Worm (Caenorhabditis elegans) whole organism, L3 larva: ENCODE data around the gene col-98.

Source experiments
- R02D3.7 ChIP-seq: fragments of 150-350 bp; optimal IDR thresholded peaks from 2 replicates; lab custom pipeline; 2014; ENCODE audit warnings: missing biosample characterization, missing genetic modification characterization
- ZK546.5 ChIP-seq: sonication (generic microtip); optimal IDR thresholded peaks from 2 replicates; lab custom pipeline; 2017; ENCODE audit warnings: missing biosample characterization, missing genetic modification characterization
- aly-2 ChIP-seq: fragments of 150-350 bp; optimal IDR thresholded peaks from 2 replicates; lab custom pipeline; 2014; ENCODE audit warnings: missing biosample characterization, missing genetic modification characterization
- ama-1 ChIP-seq: fragments of 150-350 bp; optimal IDR thresholded peaks from 2 replicates; lab custom pipeline; 2018
- ceh-16 ChIP-seq: sonication (generic microtip); optimal IDR thresholded peaks from 2 replicates; lab custom pipeline; 2017; ENCODE audit warnings: missing biosample characterization, missing genetic modification characterization
- ceh-28 ChIP-seq: fragments of 150-350 bp; optimal IDR thresholded peaks from 2 replicates; lab custom pipeline; 2014; ENCODE audit warnings: missing biosample characterization, missing genetic modification reagents, missing genetic modification characterization
- ceh-82 ChIP-seq: fragments of 150-350 bp; optimal IDR thresholded peaks from 2 replicates; lab custom pipeline; 2014; ENCODE audit warnings: missing biosample characterization, missing genetic modification characterization
- ceh-9 ChIP-seq: sonication (generic microtip); optimal IDR thresholded peaks from 2 replicates; lab custom pipeline; 2018; ENCODE audit warnings: missing biosample characterization, missing genetic modification characterization
- daf-12 ChIP-seq: fragments of 150-350 bp; optimal IDR thresholded peaks from 2 replicates; lab custom pipeline; 2014; ENCODE audit warnings: missing biosample characterization, missing genetic modification reagents, missing genetic modification characterization
- egl-27 ChIP-seq: sonication (generic microtip); optimal IDR thresholded peaks from 4 replicates; lab custom pipeline; 2017; ENCODE audit warnings: missing biosample characterization, missing genetic modification reagents, missing genetic modification characterization
- egl-5 ChIP-seq: fragments of 150-350 bp; optimal IDR thresholded peaks from 2 replicates; lab custom pipeline; 2017; ENCODE audit warnings: missing biosample characterization, missing genetic modification reagents, missing genetic modification characterization, inconsistent platforms
- elt-1 ChIP-seq: fragments of 150-350 bp; optimal IDR thresholded peaks from 2 replicates; lab custom pipeline; 2014; ENCODE audit warnings: missing biosample characterization, missing genetic modification characterization
- elt-2 ChIP-seq: sonication (generic microtip); optimal IDR thresholded peaks from 2 replicates; lab custom pipeline; 2016; ENCODE audit warnings: missing genetic modification reagents, mild to moderate bottlenecking, missing genetic modification characterization, missing compliant biosample characterization
- elt-3 ChIP-seq, 3 experiments: fragments of 150-350 bp in 1 of 3; sonication (generic microtip) in 2 of 3; optimal IDR thresholded peaks; 2 replicates in 2 of 3; 4 replicates in 1 of 3; lab custom pipeline; 2014 to 2017; ENCODE audit warnings: missing biosample characterization in 3 of 3, missing genetic modification characterization in 3 of 3
- eor-1 ChIP-seq, 2 experiments: fragments of 150-350 bp; optimal IDR thresholded peaks; 2 replicates each; lab custom pipeline; 2014 to 2018; ENCODE audit warnings: missing biosample characterization in 2 of 2, missing genetic modification characterization in 2 of 2
- fkh-10 ChIP-seq: sonication (generic microtip); optimal IDR thresholded peaks from 2 replicates; lab custom pipeline; 2017; ENCODE audit warnings: missing biosample characterization, missing genetic modification reagents, missing genetic modification characterization
- fkh-2 ChIP-seq: fragments of 150-350 bp; optimal IDR thresholded peaks from 2 replicates; lab custom pipeline; 2014; ENCODE audit warnings: missing biosample characterization, missing genetic modification reagents, missing genetic modification characterization
- fos-1 ChIP-seq: fragments of 150-350 bp; optimal IDR thresholded peaks from 2 replicates; lab custom pipeline; 2014; ENCODE audit warnings: missing biosample characterization, missing genetic modification characterization
- hmg-11 ChIP-seq: sonication (generic microtip); optimal IDR thresholded peaks from 2 replicates; lab custom pipeline; 2016; ENCODE audit warnings: missing genetic modification characterization, missing compliant biosample characterization
- jun-1 ChIP-seq: fragments of 150-350 bp; optimal IDR thresholded peaks from 2 replicates; lab custom pipeline; 2014; ENCODE audit warnings: missing biosample characterization, missing genetic modification reagents, missing genetic modification characterization
- lin-15B ChIP-seq: fragments of 150-350 bp; optimal IDR thresholded peaks from 2 replicates; lab custom pipeline; 2014; ENCODE audit warnings: missing biosample characterization, missing genetic modification characterization
- lin-39 ChIP-seq: fragments of 150-350 bp; optimal IDR thresholded peaks from 2 replicates; lab custom pipeline; 2018; ENCODE audit warnings: missing biosample characterization, missing genetic modification reagents, missing genetic modification characterization
- lsy-12 ChIP-seq: sonication (generic microtip); optimal IDR thresholded peaks from 2 replicates; lab custom pipeline; 2016; ENCODE audit warnings: mild to moderate bottlenecking, missing genetic modification characterization, missing compliant biosample characterization
- mdl-1 ChIP-seq: fragments of 150-350 bp; optimal IDR thresholded peaks from 2 replicates; lab custom pipeline; 2014; ENCODE audit warnings: missing biosample characterization, missing genetic modification characterization
- mml-1 ChIP-seq: fragments of 150-350 bp; sonication (generic microtip); optimal IDR thresholded peaks from 3 replicates; lab custom pipeline; 2014; ENCODE audit warnings: missing biosample characterization, missing genetic modification characterization
- nfya-1 ChIP-seq: sonication (generic microtip); optimal IDR thresholded peaks from 2 replicates; lab custom pipeline; 2017; ENCODE audit warnings: missing genetic modification characterization, mild to moderate bottlenecking, missing compliant biosample characterization, antibody characterized with exemption, moderate library complexity; ENCODE audit not compliant: insufficient read depth
- nhr-11 ChIP-seq: fragments of 150-350 bp; optimal IDR thresholded peaks from 2 replicates; lab custom pipeline; 2014; ENCODE audit warnings: missing biosample characterization, missing genetic modification characterization
- nhr-12 ChIP-seq: fragments of 150-350 bp; optimal IDR thresholded peaks from 2 replicates; lab custom pipeline; 2014; ENCODE audit warnings: missing biosample characterization, missing genetic modification characterization
- nhr-23 ChIP-seq: fragments of 150-350 bp; optimal IDR thresholded peaks from 2 replicates; lab custom pipeline; 2014; ENCODE audit warnings: missing biosample characterization, missing genetic modification reagents, missing genetic modification characterization
- nhr-237 ChIP-seq: fragments of 150-350 bp; optimal IDR thresholded peaks from 2 replicates; lab custom pipeline; 2014; ENCODE audit warnings: missing biosample characterization, missing genetic modification characterization
- nhr-25 ChIP-seq: sonication (generic microtip); optimal IDR thresholded peaks from 2 replicates; lab custom pipeline; 2017; ENCODE audit warnings: missing biosample characterization, missing genetic modification characterization
- nhr-28 ChIP-seq: fragments of 150-350 bp; optimal IDR thresholded peaks from 2 replicates; lab custom pipeline; 2014; ENCODE audit warnings: missing biosample characterization, missing genetic modification characterization
- nhr-43 ChIP-seq: sonication (generic microtip); optimal IDR thresholded peaks from 2 replicates; lab custom pipeline; 2016; ENCODE audit warnings: mild to moderate bottlenecking, missing genetic modification characterization, missing compliant biosample characterization; ENCODE audit not compliant: poor library complexity, severe bottlenecking
- nhr-67 ChIP-seq: fragments of 150-350 bp; optimal IDR thresholded peaks from 2 replicates; lab custom pipeline; 2014; ENCODE audit warnings: missing biosample characterization, missing genetic modification characterization
- nhr-76 ChIP-seq: fragments of 150-350 bp; sonication (generic microtip); optimal IDR thresholded peaks from 5 replicates; lab custom pipeline; 2014; ENCODE audit warnings: missing biosample characterization, missing genetic modification characterization
- nhr-77 ChIP-seq: fragments of 150-350 bp; optimal IDR thresholded peaks from 2 replicates; lab custom pipeline; 2014; ENCODE audit warnings: missing biosample characterization, missing genetic modification characterization
- pha-4 ChIP-seq: fragments of 150-350 bp; optimal IDR thresholded peaks from 2 replicates; lab custom pipeline; 2014; ENCODE audit warnings: missing biosample characterization, missing genetic modification reagents, missing genetic modification characterization
- pqm-1 ChIP-seq: fragments of 150-350 bp; optimal IDR thresholded peaks from 2 replicates; lab custom pipeline; 2017; ENCODE audit warnings: missing biosample characterization, missing genetic modification characterization, inconsistent platforms
- sea-2 ChIP-seq: fragments of 150-350 bp; sonication (generic microtip); optimal IDR thresholded peaks from 4 replicates; lab custom pipeline; 2014; ENCODE audit warnings: missing biosample characterization, missing genetic modification reagents, missing genetic modification characterization
- skn-1 ChIP-seq: fragments of 150-350 bp; optimal IDR thresholded peaks from 2 replicates; lab custom pipeline; 2014; ENCODE audit warnings: missing biosample characterization, missing genetic modification characterization
- snpc-4 ChIP-seq: fragments of 150-350 bp; optimal IDR thresholded peaks from 2 replicates; lab custom pipeline; 2014; ENCODE audit warnings: missing biosample characterization, missing genetic modification characterization
- tbx-2 ChIP-seq: sonication (generic microtip); optimal IDR thresholded peaks from 2 replicates; lab custom pipeline; 2016; ENCODE audit warnings: mild to moderate bottlenecking, missing genetic modification characterization, missing compliant biosample characterization
- unc-39 ChIP-seq: sonication (generic microtip); optimal IDR thresholded peaks from 4 replicates; lab custom pipeline; 2017; ENCODE audit warnings: missing biosample characterization, missing genetic modification characterization
- unc-62 ChIP-seq: fragments of 150-350 bp; sonication (generic microtip); optimal IDR thresholded peaks from 4 replicates; lab custom pipeline; 2014; ENCODE audit warnings: missing biosample characterization, missing genetic modification reagents, missing genetic modification characterization
- zag-1 ChIP-seq: fragments of 150-350 bp; optimal IDR thresholded peaks from 2 replicates; lab custom pipeline; 2014; ENCODE audit warnings: missing biosample characterization, missing genetic modification characterization
- ztf-11 ChIP-seq: fragments of 150-350 bp; optimal IDR thresholded peaks from 2 replicates; lab custom pipeline; 2014; ENCODE audit warnings: missing biosample characterization, missing genetic modification characterization
- ztf-4 ChIP-seq: fragments of 150-350 bp; optimal IDR thresholded peaks from 2 replicates; lab custom pipeline; 2014; ENCODE audit warnings: missing biosample characterization, missing genetic modification characterization

Gene col-98

ce11 chrIII:13059335-13059734 lies 40.5 kb downstream of the col-98 start (continued):
- TF ChIP-seq elt-2 (tag; lab: Kevin White, UChicago) (peak; percentile 94), hmg-11 (no peak)
- TF ChIP-seq, all 47 proteins: peak for 7

- TF ChIP-seq eor-1 (tag; optimal IDR thresholded peaks at IDR 0.05; lab: Kevin White, UChicago) (peak in 1 of 2 experiments; percentile 77), ceh-28 (peak; percentile 89), zag-1 (tag; lab: Kevin White, UChicago) (peak; percentile 69), daf-12 (tag; lab: Kevin White, UChicago) (no peak), elt-2 (tag; lab: Kevin White, UChicago) (peak; percentile 75), fkh-10 (GFP tag; lab: Kevin White, UChicago) (peak; percentile 95), tbx-2 (peak; percentile 72), jun-1 (tag; lab: Kevin White, UChicago) (peak; percentile 86), nhr-11 (tag; lab: Kevin White, UChicago) (peak; percentile 86), aly-2 (tag; lab: Kevin White, UChicago) (no peak), lin-39 (tag; lab: Kevin White, UChicago) (peak; percentile 92), ceh-82 (tag; lab: Kevin White, UChicago) (peak; percentile 80), elt-1 (peak; percentile 5), nhr-25 (peak; percentile 92), ztf-4 (tag; lab: Kevin White, UChicago) (peak; percentile 63), pha-4 (tag; lab: Kevin White, UChicago) (peak; percentile 96), mdl-1 (tag; lab: Kevin White, UChicago) (peak; percentile 85), ZK546.5 (tag; lab: Kevin White, UChicago) (no peak), unc-39 (tag; lab: Kevin White, UChicago) (no peak), lsy-12 (tag; lab: Kevin White, UChicago) (peak; percentile 85), ama-1 (lab: Kevin White, UChicago) (peak; percentile 96), nhr-67 (no peak), skn-1 (peak; percentile 78), elt-3 (tag; optimal IDR thresholded peaks at IDR 0.05; lab: Kevin White, UChicago) (no peak), nhr-28 (tag; lab: Kevin White, UChicago) (no peak), ceh-9 (tag; lab: Kevin White, UChicago) (no peak), fos-1 (tag; lab: Kevin White, UChicago) (no peak), snpc-4 (tag; lab: Kevin White, UChicago) (peak; percentile 63), ceh-16 (tag; lab: Kevin White, UChicago) (no peak), lin-15B (tag; lab: Kevin White, UChicago) (peak; percentile 77), nhr-77 (tag; lab: Kevin White, UChicago) (peak; percentile 66), pqm-1 (peak; percentile 73), fkh-2 (tag; lab: Kevin White, UChicago) (peak; percentile 72), sea-2 (peak; percentile 71), nhr-12 (tag; lab: Kevin White, UChicago) (no peak), ztf-11 (tag; lab: Kevin White, UChicago) (no peak), nhr-43 (tag; lab: Kevin White, UChicago) (peak; percentile 84), R02D3.7 (peak; percentile 68), egl-5 (peak; percentile 81), unc-62 (GFP tag; lab: Kevin White, UChicago) (peak; percentile 54), egl-27 (tag; lab: Kevin White, UChicago) (peak; percentile 87), nhr-237 (no peak), nfya-1 (tag; lab: Kevin White, UChicago) (peak; percentile 97), mml-1 (tag; lab: Kevin White, UChicago) (no peak), nhr-76 (tag; lab: Kevin White, UChicago) (no peak), nhr-23 (tag; lab: Kevin White, UChicago) (peak; percentile 96), hmg-11 (peak; percentile 82)
Measured at ce11 chrIII:13061136-13061535, 42.3 kb downstream of the col-98 start.
